Worm (Caenorhabditis elegans) whole organism, early embryonic: ENCODE results near the gene C48B4.12.

ENCODE experiments used
- ama-1 ChIP-seq: fragments of 150-350 bp; optimal IDR thresholded peaks from 2 replicates; lab custom pipeline; 2014
- ets-7 ChIP-seq: sonication (generic microtip); optimal IDR thresholded peaks from 2 replicates; lab custom pipeline; 2016; ENCODE audit warnings: missing genotype, missing genetic modification characterization, missing compliant biosample characterization

- TF ChIP-seq ama-1 (lab: Kevin White, UChicago), result no peak
- no peak for TF ChIP-seq ets-7 (tag; lab: Kevin White, UChicago)
These were observed 28.7 kb upstream of the C48B4.12 start, which contains the start of gene C48B4.13 for ce11 chrIII:9568451-9568850.
